Worm (Caenorhabditis elegans): Measurements from ENCODE around the gene mltn-9.

- TF ChIP-seq sea-1 (GFP tag; conservative IDR thresholded peaks at IDR 0.05) = no peak
- no peak for TF ChIP-seq ama-1 (optimal IDR thresholded peaks at IDR 0.05)
- no peak for TF ChIP-seq ceh-36 (tag; optimal IDR thresholded peaks at IDR 0.05)
- no peak for TF ChIP-seq tra-4 (tag; optimal IDR thresholded peaks at IDR 0.05)
- TF ChIP-seq F13C5.2 (tag; optimal IDR thresholded peaks at IDR 0.05) = no peak
- no peak for TF ChIP-seq tbx-11 (GFP tag; IDR thresholded peaks at IDR 0.05)
These were observed 9.7 kb upstream of the mltn-9 start, which contains the start of gene arl-3 for ce11 chrII:14606172-14606571.
